Fruit fly (Drosophila melanogaster) whole organism: ENCODE measurements around the gene Abl.

Experiments used
- CG8478 ChIP-seq: fragments of >200 bp; optimal IDR thresholded peaks from 2 replicates; lab custom pipeline; 2018; ENCODE audit warnings: inconsistent platforms
- Dll ChIP-seq: fragments of >200 bp; optimal IDR thresholded peaks from 2 replicates; lab custom pipeline; 2017
- pan ChIP-seq: fragments of >200 bp; optimal IDR thresholded peaks from 2 replicates; lab custom pipeline; 2017
- psq ChIP-seq: fragments of >200 bp; optimal IDR thresholded peaks from 2 replicates; lab custom pipeline; 2017
- usp ChIP-seq: fragments of >200 bp; optimal IDR thresholded peaks from 2 replicates; lab custom pipeline; 2017; ENCODE audit warnings: missing biosample characterization, missing genetic modification characterization, mixed read lengths

dm6 chr3L:16569456-16569855, 78.2 kb downstream of the Abl start:
- TF ChIP-seq CG8478 (no peak), usp (GFP tag; lab: Kevin White, UChicago) (no peak), psq (lab: Kevin White, UChicago) (no peak), pan (lab: Kevin White, UChicago) (no peak), Dll (lab: Kevin White, UChicago) (no peak)
